Fruit fly (Drosophila melanogaster) whole organism, embryonic: Measurements from ENCODE around the gene Decay.

Experiments used
- ATbp ChIP-seq: fragments of 200-800 bp; sonication (Bioruptor generic); optimal IDR thresholded peaks from 2 replicates; lab custom pipeline; 2017; ENCODE audit warnings: missing biosample characterization, mild to moderate bottlenecking, missing genetic modification characterization, missing genetic modification reagents
- Atf3 ChIP-seq: fragments of 200-800 bp; sonication (Bioruptor generic); optimal IDR thresholded peaks from 3 replicates; lab custom pipeline; 2016; ENCODE audit warnings: missing biosample characterization, missing genetic modification characterization
- Bgb ChIP-seq: fragments of 200-800 bp; sonication (Bioruptor generic); IDR thresholded peaks from 2 replicates; pipeline ENCODE4 v1.3.6; 2022; ENCODE audit warnings: missing biosample characterization, missing genetic modification characterization; ENCODE audit not compliant: partially characterized antibody
- CG10959 ChIP-seq: fragments of 200-800 bp; sonication (Bioruptor generic); IDR thresholded peaks from 2 replicates; pipeline ENCODE4 v1.3.6; 2022; ENCODE audit warnings: missing biosample characterization, missing genetic modification characterization
- CG13287 ChIP-seq: fragments of 200-800 bp; sonication (Bioruptor generic); IDR thresholded peaks from 2 replicates; pipeline ENCODE4 v1.3.6; 2022; ENCODE audit warnings: missing biosample characterization, missing genetic modification characterization; ENCODE audit not compliant: partially characterized antibody
- CG13296 ChIP-seq: fragments of 200-800 bp; sonication (Bioruptor generic); optimal IDR thresholded peaks from 3 replicates; lab custom pipeline; 2018; ENCODE audit warnings: missing biosample characterization, mild to moderate bottlenecking, missing genetic modification characterization
- CG15073 ChIP-seq: fragments of 200-800 bp; sonication (Bioruptor generic); optimal IDR thresholded peaks from 2 replicates; lab custom pipeline; 2016; ENCODE audit warnings: missing biosample characterization, missing genetic modification characterization
- CG1647 ChIP-seq: fragments of 200-800 bp; sonication (Bioruptor generic); optimal IDR thresholded peaks from 3 replicates; lab custom pipeline; 2016; ENCODE audit warnings: missing biosample characterization, missing genetic modification characterization
- CG16815 ChIP-seq: fragments of 200-800 bp; sonication (Bioruptor generic); optimal IDR thresholded peaks from 3 replicates; lab custom pipeline; 2017; ENCODE audit warnings: missing biosample characterization, mild to moderate bottlenecking, missing genetic modification characterization
- CG17328 ChIP-seq: fragments of 200-800 bp; sonication (Bioruptor generic); IDR thresholded peaks from 2 replicates; pipeline ENCODE4 v1.3.6; 2022; ENCODE audit warnings: missing biosample characterization, missing genetic modification characterization
- CG17829 ChIP-seq: fragments of 200-800 bp; optimal IDR thresholded peaks from 2 replicates; lab custom pipeline; 2019; ENCODE audit warnings: missing biosample characterization, mild to moderate bottlenecking, missing genetic modification characterization, moderate library complexity
- CG2116 ChIP-seq: fragments of 200-800 bp; sonication (Bioruptor generic); optimal IDR thresholded peaks from 3 replicates; lab custom pipeline; 2018; ENCODE audit warnings: missing biosample characterization, mild to moderate bottlenecking, missing genetic modification characterization
- CG30431 ChIP-seq: fragments of 200-800 bp; sonication (Bioruptor generic); optimal IDR thresholded peaks from 2 replicates; lab custom pipeline; 2017; ENCODE audit warnings: missing biosample characterization, missing genetic modification characterization
- CG31365 ChIP-seq: fragments of 200-800 bp; sonication (Bioruptor generic); optimal IDR thresholded peaks from 2 replicates; lab custom pipeline; 2018; ENCODE audit warnings: missing biosample characterization, mild to moderate bottlenecking, missing genetic modification characterization
- CG31388 ChIP-seq: fragments of 200-800 bp; sonication (Bioruptor generic); optimal IDR thresholded peaks from 2 replicates; lab custom pipeline; 2016; ENCODE audit warnings: missing biosample characterization, missing genetic modification characterization
- CG32767 ChIP-seq: fragments of 200-800 bp; sonication (Bioruptor generic); IDR thresholded peaks from 2 replicates; pipeline ENCODE4 v1.3.6; 2022; ENCODE audit warnings: missing biosample characterization, missing genetic modification characterization
- CG33557 ChIP-seq: fragments of 200-800 bp; sonication (Bioruptor generic); optimal IDR thresholded peaks from 2 replicates; lab custom pipeline; 2019; ENCODE audit warnings: missing biosample characterization, mild to moderate bottlenecking, missing genetic modification characterization, moderate library complexity
- CG4424 ChIP-seq: fragments of 200-800 bp; sonication (Bioruptor generic); optimal IDR thresholded peaks from 3 replicates; lab custom pipeline; 2016; ENCODE audit warnings: missing biosample characterization, missing genetic modification characterization
- CG4617 ChIP-seq: fragments of 200-800 bp; sonication (Bioruptor generic); optimal IDR thresholded peaks from 3 replicates; lab custom pipeline; 2016; ENCODE audit warnings: missing biosample characterization, missing genetic modification characterization, borderline replicate concordance
- CG4820 ChIP-seq: fragments of 200-800 bp; sonication (Bioruptor generic); optimal IDR thresholded peaks from 3 replicates; lab custom pipeline; 2016; ENCODE audit warnings: missing biosample characterization, missing genetic modification characterization
- CG6175 ChIP-seq: fragments of 200-800 bp; sonication (Bioruptor generic); IDR thresholded peaks from 3 replicates; pipeline ENCODE4 v1.3.6; 2022; ENCODE audit warnings: missing biosample characterization, missing genetic modification characterization
- CG7987 ChIP-seq: fragments of 200-800 bp; sonication (Bioruptor generic); optimal IDR thresholded peaks from 2 replicates; lab custom pipeline; 2018; ENCODE audit warnings: missing biosample characterization, mild to moderate bottlenecking, missing genetic modification characterization, moderate library complexity
- CG8924 ChIP-seq: fragments of 200-800 bp; optimal IDR thresholded peaks from 3 replicates; lab custom pipeline; 2019; ENCODE audit warnings: missing biosample characterization, mild to moderate bottlenecking, missing genetic modification characterization, moderate library complexity
- CG9609 ChIP-seq: fragments of 200-800 bp; sonication (Bioruptor generic); optimal IDR thresholded peaks from 3 replicates; lab custom pipeline; 2016; ENCODE audit warnings: missing biosample characterization, missing genetic modification characterization
- CTCF ChIP-seq: fragments of 200-800 bp; sonication (Bioruptor generic); optimal IDR thresholded peaks from 2 replicates; lab custom pipeline; 2017; ENCODE audit warnings: missing biosample characterization, mild to moderate bottlenecking, missing genetic modification characterization, moderate library complexity
- CkIIα-i1 ChIP-seq: fragments of 200-800 bp; sonication (Bioruptor generic); IDR thresholded peaks from 2 replicates; pipeline ENCODE4 v1.3.6; 2022; ENCODE audit warnings: missing biosample characterization, missing genetic modification characterization
- D19A ChIP-seq: fragments of 200-800 bp; optimal IDR thresholded peaks from 3 replicates; lab custom pipeline; 2019; ENCODE audit warnings: missing biosample characterization, mild to moderate bottlenecking, missing genetic modification characterization, moderate library complexity
- Dad ChIP-seq: fragments of 200-800 bp; sonication (Bioruptor generic); optimal IDR thresholded peaks from 3 replicates; lab custom pipeline; 2016; ENCODE audit warnings: missing biosample characterization, missing genetic modification characterization
- Doc3 ChIP-seq: fragments of 200-800 bp; sonication (Bioruptor generic); IDR thresholded peaks from 3 replicates; pipeline ENCODE4 v1.3.6; 2022; ENCODE audit warnings: missing biosample characterization, missing genetic modification characterization; ENCODE audit not compliant: partially characterized antibody
- Dref ChIP-seq: fragments of 200-800 bp; sonication (Bioruptor generic); IDR thresholded peaks from 2 replicates; pipeline ENCODE4 v1.3.6; 2022; ENCODE audit warnings: missing biosample characterization, missing genetic modification characterization
- H15 ChIP-seq: fragments of 200-800 bp; sonication (Bioruptor generic); IDR thresholded peaks from 3 replicates; pipeline ENCODE4 v1.3.6; 2022; ENCODE audit warnings: missing biosample characterization, missing genetic modification characterization
- HLH54F ChIP-seq: fragments of 200-800 bp; sonication (Bioruptor generic); optimal IDR thresholded peaks from 3 replicates; lab custom pipeline; 2016; ENCODE audit warnings: missing biosample characterization, missing genetic modification characterization
- Hr3 ChIP-seq: fragments of 200-800 bp; sonication (Bioruptor generic); optimal IDR thresholded peaks from 3 replicates; lab custom pipeline; 2016; ENCODE audit warnings: missing biosample characterization, missing genetic modification characterization
- Lim3 ChIP-seq: fragments of 200-800 bp; sonication (Bioruptor generic); IDR thresholded peaks from 2 replicates; pipeline ENCODE4 v1.3.6; 2022; ENCODE audit warnings: missing biosample characterization, missing genetic modification characterization
- Lpt ChIP-seq: fragments of >200 bp; optimal IDR thresholded peaks from 2 replicates; lab custom pipeline; 2018; ENCODE audit warnings: missing biosample characterization, missing genetic modification characterization
- Rx ChIP-seq: fragments of 200-800 bp; sonication (Bioruptor generic); IDR thresholded peaks from 2 replicates; pipeline ENCODE4 v1.3.6; 2022; ENCODE audit warnings: missing biosample characterization, missing genetic modification characterization
- Sox100B ChIP-seq: fragments of 200-800 bp; sonication (Bioruptor generic); optimal IDR thresholded peaks from 3 replicates; lab custom pipeline; 2018; ENCODE audit warnings: missing biosample characterization, mild to moderate bottlenecking, missing genetic modification characterization
- cas ChIP-seq: fragments of 200-800 bp; sonication (Bioruptor generic); IDR thresholded peaks from 2 replicates; pipeline ENCODE4 v1.3.6; 2022; ENCODE audit warnings: missing biosample characterization, missing genetic modification characterization
- ci ChIP-seq: fragments of 200-800 bp; sonication (Bioruptor generic); IDR thresholded peaks from 3 replicates; pipeline ENCODE4 v1.3.6; 2022; ENCODE audit warnings: missing biosample characterization, missing genetic modification characterization
- croc ChIP-seq: fragments of 200-800 bp; sonication (Bioruptor generic); conservative IDR thresholded peaks from 3 replicates; pipeline ENCODE4 v1.3.6; 2022; ENCODE audit warnings: missing biosample characterization, missing genetic modification characterization
- fu2 ChIP-seq: fragments of 200-800 bp; sonication (Bioruptor generic); optimal IDR thresholded peaks from 2 replicates; lab custom pipeline; 2016; ENCODE audit warnings: missing biosample characterization, missing genetic modification characterization
- insv ChIP-seq, 2 experiments: fragments of 200-800 bp; sonication (Bioruptor generic); optimal IDR thresholded peaks; 3 replicates each; lab custom pipeline; 2016 to 2018; ENCODE audit warnings: missing biosample characterization in 2 of 2, missing genetic modification characterization in 2 of 2
- jing ChIP-seq: fragments of 200-800 bp; sonication (Bioruptor generic); optimal IDR thresholded peaks from 2 replicates; lab custom pipeline; 2018; ENCODE audit warnings: missing biosample characterization, mild to moderate bottlenecking, missing genetic modification characterization
- ken ChIP-seq: fragments of 200-800 bp; sonication (Bioruptor generic); IDR thresholded peaks from 3 replicates; pipeline ENCODE4 v1.3.6; 2022; ENCODE audit warnings: missing biosample characterization, missing genetic modification characterization
- mirr ChIP-seq: fragments of 200-800 bp; sonication (Bioruptor generic); optimal IDR thresholded peaks from 3 replicates; lab custom pipeline; 2018; ENCODE audit warnings: missing biosample characterization, mild to moderate bottlenecking, missing genetic modification characterization
- nerfin-2 ChIP-seq: fragments of 200-800 bp; sonication (Bioruptor generic); IDR thresholded peaks from 2 replicates; pipeline ENCODE4 v1.3.6; 2022; ENCODE audit warnings: missing biosample characterization, missing genetic modification characterization; ENCODE audit not compliant: partially characterized antibody
- nmo ChIP-seq: fragments of 200-800 bp; sonication (Bioruptor generic); optimal IDR thresholded peaks from 2 replicates; lab custom pipeline; 2018; ENCODE audit warnings: missing biosample characterization, mild to moderate bottlenecking, missing genetic modification characterization, moderate library complexity
- nom ChIP-seq: fragments of 200-800 bp; sonication (Bioruptor generic); optimal IDR thresholded peaks from 2 replicates; lab custom pipeline; 2017; ENCODE audit warnings: missing biosample characterization, missing genetic modification characterization, mild to moderate bottlenecking, moderate library complexity, missing genetic modification reagents
- oc ChIP-seq: fragments of 200-800 bp; sonication (Bioruptor generic); optimal IDR thresholded peaks from 2 replicates; lab custom pipeline; 2018; ENCODE audit warnings: missing biosample characterization, mild to moderate bottlenecking, missing genetic modification characterization, moderate library complexity
- sima ChIP-seq: fragments of 200-800 bp; sonication (Bioruptor generic); optimal IDR thresholded peaks from 2 replicates; lab custom pipeline; 2016; ENCODE audit warnings: missing biosample characterization, missing genetic modification characterization
- slbo ChIP-seq: fragments of 200-800 bp; sonication (Bioruptor generic); IDR thresholded peaks from 2 replicates; pipeline ENCODE4 v1.3.6; 2022; ENCODE audit warnings: missing biosample characterization, missing genetic modification characterization
- ssp ChIP-seq: fragments of 200-800 bp; sonication (Bioruptor generic); IDR thresholded peaks from 2 replicates; pipeline ENCODE4 v1.3.6; 2022; ENCODE audit warnings: missing biosample characterization, missing genetic modification characterization
- z ChIP-seq: fragments of 200-800 bp; sonication (Bioruptor generic); IDR thresholded peaks from 3 replicates; pipeline ENCODE4 v1.3.6; 2022; ENCODE audit warnings: missing biosample characterization, missing genetic modification characterization

Decay gene

DNA sequence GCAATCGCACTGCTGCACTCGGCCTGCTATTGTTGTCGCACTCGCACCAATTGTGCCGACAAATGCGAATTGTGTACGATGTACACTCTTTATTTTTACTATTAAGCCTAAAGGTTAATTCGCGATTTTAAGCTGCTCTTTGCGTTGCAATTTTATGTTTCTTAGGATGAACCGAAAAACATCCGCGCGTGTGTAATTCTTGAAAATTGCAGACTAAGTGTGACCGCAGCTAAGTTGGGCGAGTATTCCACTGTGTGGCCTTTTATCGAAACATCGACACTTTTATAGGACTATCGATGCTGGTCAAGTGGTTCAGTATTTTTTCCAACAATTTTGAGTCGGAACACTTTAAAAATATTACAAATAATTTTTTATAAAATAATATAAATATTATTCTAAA is 47.3 kb downstream of the Decay start, which contains the start of gene Pak3 (continued):
- TF ChIP-seq fu2 (GFP tag; lab: Kevin White, UChicago): no peak
- TF ChIP-seq jing: no peak
- TF ChIP-seq Rx (GFP tag; lab: Robert Waterston, UW): no peak
- TF ChIP-seq CkIIα-i1 (GFP tag; lab: Robert Waterston, UW): no peak
- no peak for TF ChIP-seq cas (GFP tag; lab: Robert Waterston, UW)
- peak; percentile 0 for TF ChIP-seq CG31365 (tag; lab: Kevin White, UChicago)
- no peak for TF ChIP-seq CG10959
- no peak for TF ChIP-seq CG15073 (GFP tag; lab: Kevin White, UChicago)
- TF ChIP-seq CG32767: no peak
- no peak for TF ChIP-seq CG33557 (GFP tag; lab: Kevin White, UChicago)
- peak; percentile 2 for TF ChIP-seq nom (GFP tag; lab: Kevin White, UChicago)
- no peak for TF ChIP-seq Dad (GFP tag; lab: Kevin White, UChicago)
- no peak for TF ChIP-seq CG16815 (GFP tag; lab: Kevin White, UChicago)
- peak; percentile 32; the same call in 1 of the 3 replicates for TF ChIP-seq ci (GFP tag; lab: Robert Waterston, UW)
- no peak for TF ChIP-seq CG4424 (GFP tag; lab: Kevin White, UChicago)
- no peak for TF ChIP-seq CG30431
- no peak for TF ChIP-seq Lim3
- TF ChIP-seq HLH54F: no peak
- peak; percentile 15 for TF ChIP-seq CG7987 (GFP tag; lab: Kevin White, UChicago)
- no peak for TF ChIP-seq CG9609
- TF ChIP-seq nerfin-2 (GFP tag; lab: Robert Waterston, UW): peak; percentile 9; the same call in 1 of the 2 replicates
- no peak for TF ChIP-seq H15 (GFP tag; lab: Robert Waterston, UW)
- no peak for TF ChIP-seq insv (GFP tag; optimal IDR thresholded peaks at IDR 0.05; lab: Kevin White, UChicago)
- TF ChIP-seq D19A (tag; lab: Kevin White, UChicago): peak; percentile 7
- TF ChIP-seq Lpt (GFP tag; lab: Kevin White, UChicago): no peak
- TF ChIP-seq ssp: peak; percentile 61
- peak; percentile 49 for TF ChIP-seq nmo (GFP tag; lab: Kevin White, UChicago)
- no peak for TF ChIP-seq Atf3 (GFP tag; lab: Kevin White, UChicago)
- peak; percentile 84 for TF ChIP-seq Bgb (GFP tag; lab: Robert Waterston, UW)
- peak; percentile 89 for TF ChIP-seq Dref (GFP tag; lab: Robert Waterston, UW)
- TF ChIP-seq Hr3 (GFP tag; lab: Kevin White, UChicago): no peak
- TF ChIP-seq ken (GFP tag; lab: Robert Waterston, UW): no peak
- peak; percentile 53 for TF ChIP-seq CG17829 (tag; lab: Kevin White, UChicago)
- no peak for TF ChIP-seq CG1647 (GFP tag; lab: Kevin White, UChicago)
- peak; percentile 60 for TF ChIP-seq CG2116 (GFP tag; lab: Kevin White, UChicago)
- no peak for TF ChIP-seq slbo (GFP tag; lab: Robert Waterston, UW)
- TF ChIP-seq CG6175: no peak
- peak; percentile 12 for TF ChIP-seq CG13296 (GFP tag; lab: Kevin White, UChicago)
- TF ChIP-seq CG4820 (GFP tag; lab: Kevin White, UChicago): no peak
- TF ChIP-seq Sox100B (GFP tag; lab: Kevin White, UChicago): no peak
- TF ChIP-seq CG17328 (GFP tag; lab: Robert Waterston, UW): no peak
- peak; percentile 14 for TF ChIP-seq CTCF
- peak; percentile 79 for TF ChIP-seq CG13287 (GFP tag; lab: Robert Waterston, UW)
- TF ChIP-seq CG8924 (tag; lab: Kevin White, UChicago): peak; percentile 24
- no peak for TF ChIP-seq croc (GFP tag; lab: Robert Waterston, UW)
- no peak for TF ChIP-seq sima (GFP tag; lab: Kevin White, UChicago)
- no peak for TF ChIP-seq mirr
- TF ChIP-seq Doc3: peak; percentile 47; the same call in 1 of the 3 replicates
- no peak for TF ChIP-seq CG31388 (GFP tag; lab: Kevin White, UChicago)
- TF ChIP-seq ATbp: no peak
- TF ChIP-seq CG4617 (GFP tag; lab: Kevin White, UChicago): peak; percentile 84
- TF ChIP-seq oc (tag; lab: Kevin White, UChicago): no peak
- no peak for TF ChIP-seq z (GFP tag; lab: Robert Waterston, UW)
